Fruit fly (Drosophila melanogaster) whole organism, adult: Measurements from ENCODE around the gene baf.
A peak's percentile ranks its signal among the peaks of the same experiment; 100 is the strongest.

Source experiments
- CG11617 ChIP-seq: fragments of 200-800 bp; sonication (Bioruptor generic); optimal IDR thresholded peaks from 2 replicates; lab custom pipeline; 2017; ENCODE audit warnings: mild to moderate bottlenecking, missing biosample characterization, missing genetic modification reagents, missing genetic modification characterization
- CG5204 ChIP-seq: fragments of 200-800 bp; sonication (Bioruptor generic); optimal IDR thresholded peaks from 2 replicates; lab custom pipeline; 2016; ENCODE audit warnings: missing biosample characterization, missing genetic modification characterization
- CG7101 ChIP-seq: fragments of 200-800 bp; sonication (Bioruptor generic); optimal IDR thresholded peaks from 2 replicates; lab custom pipeline; 2018; ENCODE audit warnings: missing biosample characterization, mild to moderate bottlenecking, missing genetic modification characterization, moderate library complexity
- cic ChIP-seq: fragments of 200-800 bp; sonication (Bioruptor generic); optimal IDR thresholded peaks from 2 replicates; lab custom pipeline; 2017; ENCODE audit warnings: missing biosample characterization, mild to moderate bottlenecking, missing genetic modification characterization, moderate library complexity
- ovo ChIP-seq: fragments of 200-800 bp; sonication (Bioruptor generic); optimal IDR thresholded peaks from 2 replicates; lab custom pipeline; 2016; ENCODE audit warnings: missing biosample characterization, missing genetic modification characterization
- toe ChIP-seq: fragments of 200-800 bp; sonication (Bioruptor generic); optimal IDR thresholded peaks from 2 replicates; lab custom pipeline; 2016; ENCODE audit warnings: missing biosample characterization, missing genetic modification characterization

dm6 chr2L:7993062-7993685 is 36.1 kb upstream of the baf start:
- TF ChIP-seq CG7101 (tag; lab: Kevin White, UChicago) (no peak), toe (GFP tag; lab: Kevin White, UChicago) (no peak), CG11617 (GFP tag; lab: Kevin White, UChicago) (no peak), CG5204 (GFP tag; lab: Kevin White, UChicago) (no peak), ovo (no peak), cic (GFP tag; lab: Kevin White, UChicago) (peak; percentile 90)
